Fruit fly (Drosophila melanogaster) whole organism, adult: ENCODE data around the gene CG46306.

Source experiments
- CG11617 ChIP-seq: fragments of 200-800 bp; sonication (Bioruptor generic); optimal IDR thresholded peaks from 2 replicates; lab custom pipeline; 2017; ENCODE audit warnings: mild to moderate bottlenecking, missing biosample characterization, missing genetic modification reagents, missing genetic modification characterization
- CG7045 ChIP-seq: fragments of 200-800 bp; sonication (Bioruptor generic); optimal IDR thresholded peaks from 2 replicates; lab custom pipeline; 2017; ENCODE audit warnings: missing biosample characterization, mild to moderate bottlenecking, missing genetic modification characterization
- Crg-1 ChIP-seq: fragments of 200-800 bp; sonication (Bioruptor generic); optimal IDR thresholded peaks from 2 replicates; lab custom pipeline; 2016; ENCODE audit warnings: missing biosample characterization, missing genetic modification characterization
- Mnt ChIP-seq: fragments of 200-800 bp; sonication (Bioruptor generic); optimal IDR thresholded peaks from 2 replicates; lab custom pipeline; 2016; ENCODE audit warnings: missing biosample characterization, mild to moderate bottlenecking, missing genetic modification characterization
- bab1 ChIP-seq: fragments of 200-800 bp; sonication (Bioruptor generic); optimal IDR thresholded peaks from 3 replicates; lab custom pipeline; 2019; ENCODE audit warnings: missing biosample characterization, mild to moderate bottlenecking, missing genetic modification characterization, moderate library complexity
- cic ChIP-seq: fragments of 200-800 bp; sonication (Bioruptor generic); optimal IDR thresholded peaks from 2 replicates; lab custom pipeline; 2017; ENCODE audit warnings: missing biosample characterization, mild to moderate bottlenecking, missing genetic modification characterization, moderate library complexity
- kay ChIP-seq: fragments of 200-800 bp; sonication (Bioruptor generic); peaks from one replicate; lab custom pipeline; 2016; ENCODE audit warnings: missing biosample characterization, missing genetic modification characterization, borderline replicate concordance

dm6 chrX:16814351-16814750 is 21.0 kb downstream of the CG46306 start:
- no peak for TF ChIP-seq CG7045 (GFP tag; lab: Kevin White, UChicago)
- TF ChIP-seq Mnt (GFP tag; lab: Kevin White, UChicago): no peak
- TF ChIP-seq cic: no peak
- TF ChIP-seq kay: no peak
- TF ChIP-seq Crg-1: no peak
- no peak for TF ChIP-seq CG11617 (GFP tag; lab: Kevin White, UChicago)
- peak; percentile 27 for TF ChIP-seq bab1 (GFP tag; lab: Kevin White, UChicago)
